Worm (Caenorhabditis elegans): Measurements from ENCODE around the gene ceh-57.

ceh-57 gene

ce11 chrII:10395303-10395757 is 28.2 kb upstream of the ceh-57 start, which contains the start of gene T09F3.4 (continued):
- TF ChIP-seq hlh-30 (tag; optimal IDR thresholded peaks at IDR 0.05; ENCODE audit: insufficient read depth), result peak; percentile 28
- TF ChIP-seq T20F7.1 (GFP tag; optimal IDR thresholded peaks at IDR 0.05), result peak; percentile 66
- TF ChIP-seq saeg-2 (GFP tag; IDR thresholded peaks at IDR 0.05), result no peak
- TF ChIP-seq nhr-42 (GFP tag; IDR thresholded peaks at IDR 0.05), result no peak
- peak; percentile 69 for TF ChIP-seq dpl-1 (GFP tag; optimal IDR thresholded peaks at IDR 0.05)
- TF ChIP-seq skn-1 (tag; optimal IDR thresholded peaks at IDR 0.05), result no peak
- no peak for TF ChIP-seq lir-3 (tag; optimal IDR thresholded peaks at IDR 0.05)
- TF ChIP-seq lin-38 (GFP tag; IDR thresholded peaks at IDR 0.05), result peak; percentile 61
- no peak for TF ChIP-seq nhr-102 (tag; optimal IDR thresholded peaks at IDR 0.05)
- TF ChIP-seq Y48G9A.11 (GFP tag; IDR thresholded peaks at IDR 0.05), result no peak
- peak in 1 of 2 experiments; percentile 25 for TF ChIP-seq unc-62 (GFP tag; optimal IDR thresholded peaks at IDR 0.05 in 1 of 2)
- TF ChIP-seq unc-62 (tag; optimal IDR thresholded peaks at IDR 0.05), result no peak

- TF ChIP-seq gei-8 (GFP tag; optimal IDR thresholded peaks at IDR 0.05) (peak; percentile 41), daf-16 (GFP tag; optimal IDR thresholded peaks at IDR 0.05) (no peak), daf-16 (tag; optimal IDR thresholded peaks at IDR 0.05) (peak; percentile 4), lim-7 (GFP tag; IDR thresholded peaks at IDR 0.05) (no peak), arid-1 (GFP tag; conservative IDR thresholded peaks at IDR 0.05) (no peak), nhr-48 (tag; optimal IDR thresholded peaks at IDR 0.05) (peak; percentile 32), unc-130 (GFP tag; optimal IDR thresholded peaks at IDR 0.05) (peak; percentile 85), Y48G9A.11 (GFP tag; IDR thresholded peaks at IDR 0.05) (peak; percentile 61; the same call in 1 of the 2 replicates), hlh-30 (tag; optimal IDR thresholded peaks at IDR 0.05; ENCODE audit: insufficient read depth) (no peak), nhr-42 (GFP tag; IDR thresholded peaks at IDR 0.05) (no peak), nhr-10 (tag; optimal IDR thresholded peaks at IDR 0.05) (no peak), unc-62 (GFP tag; optimal IDR thresholded peaks at IDR 0.05 in 1 of 2) (no peak), unc-62 (tag; optimal IDR thresholded peaks at IDR 0.05) (no peak), D1046.2 (GFP tag; IDR thresholded peaks at IDR 0.05) (0 out of 2 replicates have a peak, but pooled peaks have one; percentile 59), snpc-1.2 (GFP tag; IDR thresholded peaks at IDR 0.05) (0 out of 2 replicates have a peak, but pooled peaks have one; percentile 11), ama-1 (optimal IDR thresholded peaks at IDR 0.05) (peak; percentile 74), php-3 (GFP tag; IDR thresholded peaks at IDR 0.05) (0 out of 2 replicates have a peak, but pooled peaks have one; percentile 13), nhr-102 (tag; optimal IDR thresholded peaks at IDR 0.05) (peak; percentile 45), spr-3 (GFP tag; optimal IDR thresholded peaks at IDR 0.05) (peak; percentile 19), F26F4.8 (GFP tag; conservative IDR thresholded peaks at IDR 0.05) (no peak), saeg-2 (GFP tag; IDR thresholded peaks at IDR 0.05) (no peak), sdz-12 (GFP tag; optimal IDR thresholded peaks at IDR 0.05) (peak; percentile 3), ceh-20 (GFP tag; IDR thresholded peaks at IDR 0.05) (no peak), ZK546.5 (tag; optimal IDR thresholded peaks at IDR 0.05) (no peak), mes-2 (tag; optimal IDR thresholded peaks at IDR 0.05; ENCODE audit: poor library complexity, severe bottlenecking) (peak; percentile 6), lin-38 (GFP tag; IDR thresholded peaks at IDR 0.05) (peak; percentile 73), tra-1 (GFP tag; IDR thresholded peaks at IDR 0.05) (no peak), zag-1 (tag; optimal IDR thresholded peaks at IDR 0.05) (no peak), T26A8.4 (GFP tag; IDR thresholded peaks at IDR 0.05) (0 out of 2 replicates have a peak, but pooled peaks have one; percentile 12), zfp-3 (GFP tag; conservative IDR thresholded peaks at IDR 0.05) (peak; percentile 57; the same call in 1 of the 2 replicates)
Measured at ce11 chrII:10393282-10394179, 26.4 kb upstream of the ceh-57 start, which contains the start of gene gpd-1. Gene gpd-1, plus strand, starts transcription at chrII:10394129.

ce11 chrII:10390854-10391253 is 23.8 kb upstream of the ceh-57 start, which contains the start of the genes T09F3.2 and T09F3.7:
Gene T09F3.2, plus strand, starts transcription at chrII:10391154.
Gene T09F3.7, plus strand, starts transcription at chrII:10391168.
- no peak for TF ChIP-seq Y75B8A.6 (GFP tag; IDR thresholded peaks at IDR 0.05)
- peak; percentile 5 for TF ChIP-seq aha-1 (tag)
- no peak for TF ChIP-seq ceh-32 (tag; optimal IDR thresholded peaks at IDR 0.05; ENCODE audit: poor library complexity)
- TF ChIP-seq hmg-1.1 (GFP tag; IDR thresholded peaks at IDR 0.05), result no peak
- TF ChIP-seq daf-16 (GFP tag; optimal IDR thresholded peaks at IDR 0.05), result no peak
- TF ChIP-seq daf-16 (tag; optimal IDR thresholded peaks at IDR 0.05), result peak; percentile 1
- TF ChIP-seq ctbp-1 (GFP tag; IDR thresholded peaks at IDR 0.05), result no peak
